Worm (Caenorhabditis elegans) whole organism, L2 larva: Measurements from ENCODE around the gene F13E9.11.

ENCODE experiments used
- C34F6.9 ChIP-seq: fragments of 150-350 bp; optimal IDR thresholded peaks from 2 replicates; lab custom pipeline; 2014; ENCODE audit warnings: missing biosample characterization, missing genetic modification characterization
- F13H6.1 ChIP-seq: sonication (generic microtip); optimal IDR thresholded peaks from 2 replicates; lab custom pipeline; 2016; ENCODE audit warnings: missing genetic modification characterization, missing compliant biosample characterization
- R02D3.7 ChIP-seq: fragments of 150-350 bp; optimal IDR thresholded peaks from 2 replicates; lab custom pipeline; 2014; ENCODE audit warnings: missing biosample characterization, missing genetic modification characterization
- Y55F3AM.14 ChIP-seq: fragments of 200-800 bp; sonication (Bioruptor generic); optimal IDR thresholded peaks from 2 replicates; lab custom pipeline; 2018; ENCODE audit warnings: mild to moderate bottlenecking, missing genetic modification characterization, missing compliant biosample characterization
- ZK546.5 ChIP-seq: sonication (generic microtip); optimal IDR thresholded peaks from 2 replicates; lab custom pipeline; 2017; ENCODE audit warnings: missing biosample characterization, missing genetic modification characterization
- alr-1 ChIP-seq: fragments of 150-350 bp; optimal IDR thresholded peaks from 2 replicates; lab custom pipeline; 2014; ENCODE audit warnings: missing biosample characterization, missing genetic modification characterization
- aly-2 ChIP-seq: fragments of 150-350 bp; optimal IDR thresholded peaks from 2 replicates; lab custom pipeline; 2014; ENCODE audit warnings: missing biosample characterization, missing genetic modification characterization
- ama-1 ChIP-seq: fragments of 150-350 bp; optimal IDR thresholded peaks from 2 replicates; lab custom pipeline; 2018; ENCODE audit warnings: inconsistent platforms
- ceh-16 ChIP-seq: fragments of 150-350 bp; optimal IDR thresholded peaks from 2 replicates; lab custom pipeline; 2014; ENCODE audit warnings: missing biosample characterization, missing genetic modification characterization
- crh-2 ChIP-seq: sonication (generic microtip); optimal IDR thresholded peaks from 2 replicates; lab custom pipeline; 2017; ENCODE audit warnings: missing biosample characterization, missing genetic modification characterization
- dmd-4 ChIP-seq: sonication (generic microtip); optimal IDR thresholded peaks from 2 replicates; lab custom pipeline; 2017; ENCODE audit warnings: missing biosample characterization, missing genetic modification characterization
- elt-1 ChIP-seq: fragments of 150-350 bp; optimal IDR thresholded peaks from 2 replicates; lab custom pipeline; 2014; ENCODE audit warnings: missing biosample characterization, missing genetic modification characterization
- elt-3 ChIP-seq: sonication (generic microtip); optimal IDR thresholded peaks from 2 replicates; lab custom pipeline; 2017; ENCODE audit warnings: missing biosample characterization, missing genetic modification characterization
- fos-1 ChIP-seq: fragments of 150-350 bp; optimal IDR thresholded peaks from 2 replicates; lab custom pipeline; 2014; ENCODE audit warnings: missing biosample characterization, missing genetic modification characterization
- gmeb-1 ChIP-seq: fragments of 150-350 bp; optimal IDR thresholded peaks from 2 replicates; lab custom pipeline; 2014; ENCODE audit warnings: missing biosample characterization, missing genetic modification characterization
- lin-11 ChIP-seq: fragments of 150-350 bp; sonication (generic microtip); optimal IDR thresholded peaks from 2 replicates; lab custom pipeline; 2014; ENCODE audit warnings: missing biosample characterization, missing genetic modification characterization, inconsistent platforms, mixed read lengths
- lin-13 ChIP-seq: fragments of 150-350 bp; optimal IDR thresholded peaks from 2 replicates; lab custom pipeline; 2014; ENCODE audit warnings: missing biosample characterization, missing genetic modification reagents, missing genetic modification characterization
- lin-39 ChIP-seq: fragments of 150-350 bp; optimal IDR thresholded peaks from 2 replicates; lab custom pipeline; 2014; ENCODE audit warnings: missing biosample characterization, missing genetic modification reagents, missing genetic modification characterization
- lsy-2 ChIP-seq, 2 experiments: fragments of 150-350 bp in 1 of 2; sonication (generic microtip) in 1 of 2; optimal IDR thresholded peaks; 2 replicates each; lab custom pipeline; 2014 to 2017; ENCODE audit warnings: missing biosample characterization in 2 of 2, missing genetic modification characterization in 2 of 2
- mab-5 ChIP-seq: fragments of 150-350 bp; optimal IDR thresholded peaks from 2 replicates; lab custom pipeline; 2014; ENCODE audit warnings: missing biosample characterization, missing genetic modification characterization
- mbf-1 ChIP-seq: sonication (generic microtip); optimal IDR thresholded peaks from 2 replicates; lab custom pipeline; 2017; ENCODE audit warnings: missing biosample characterization, missing genetic modification characterization
- mdl-1 ChIP-seq, 2 experiments: fragments of 150-350 bp in 1 of 2; sonication (generic microtip) in 1 of 2; optimal IDR thresholded peaks; 2 replicates each; lab custom pipeline; 2017; ENCODE audit warnings: missing biosample characterization in 2 of 2, missing genetic modification characterization in 2 of 2
- nhr-10 ChIP-seq: sonication (generic microtip); optimal IDR thresholded peaks from 2 replicates; lab custom pipeline; 2017; ENCODE audit warnings: missing biosample characterization, missing genetic modification characterization
- nhr-11 ChIP-seq: fragments of 150-350 bp; optimal IDR thresholded peaks from 2 replicates; lab custom pipeline; 2014; ENCODE audit warnings: missing biosample characterization, missing genetic modification characterization
- nhr-12 ChIP-seq: fragments of 150-350 bp; optimal IDR thresholded peaks from 2 replicates; lab custom pipeline; 2014; ENCODE audit warnings: missing biosample characterization, missing genetic modification characterization
- nhr-129 ChIP-seq: fragments of 150-350 bp; optimal IDR thresholded peaks from 2 replicates; lab custom pipeline; 2014; ENCODE audit warnings: missing biosample characterization, missing genetic modification characterization
- nhr-21 ChIP-seq: fragments of 150-350 bp; optimal IDR thresholded peaks from 2 replicates; lab custom pipeline; 2014; ENCODE audit warnings: missing biosample characterization, missing genetic modification characterization
- nhr-23 ChIP-seq: fragments of 150-350 bp; optimal IDR thresholded peaks from 2 replicates; lab custom pipeline; 2014; ENCODE audit warnings: missing biosample characterization, missing genetic modification reagents, missing genetic modification characterization
- nhr-237 ChIP-seq: fragments of 150-350 bp; optimal IDR thresholded peaks from 2 replicates; lab custom pipeline; 2014; ENCODE audit warnings: missing biosample characterization, missing genetic modification characterization
- nhr-25 ChIP-seq: fragments of 150-350 bp; sonication (generic microtip); optimal IDR thresholded peaks from 3 replicates; lab custom pipeline; 2014; ENCODE audit warnings: missing biosample characterization, missing genetic modification characterization
- nhr-6 ChIP-seq: fragments of 150-350 bp; optimal IDR thresholded peaks from 2 replicates; lab custom pipeline; 2014; ENCODE audit warnings: missing biosample characterization, missing genetic modification characterization
- nhr-77 ChIP-seq: fragments of 150-350 bp; optimal IDR thresholded peaks from 2 replicates; lab custom pipeline; 2014; ENCODE audit warnings: missing biosample characterization, missing genetic modification characterization
- sem-4 ChIP-seq: fragments of 150-350 bp; optimal IDR thresholded peaks from 2 replicates; lab custom pipeline; 2014; ENCODE audit warnings: missing biosample characterization, missing genetic modification reagents, missing genetic modification characterization
- skn-1 ChIP-seq: sonication (generic microtip); optimal IDR thresholded peaks from 2 replicates; lab custom pipeline; 2017; ENCODE audit warnings: missing biosample characterization, missing genetic modification characterization
- sma-3 ChIP-seq: sonication (generic microtip); optimal IDR thresholded peaks from 2 replicates; lab custom pipeline; 2016; ENCODE audit warnings: missing genetic modification reagents, missing genetic modification characterization, missing compliant biosample characterization
- sma-9 ChIP-seq, 2 experiments: fragments of 150-350 bp in 1 of 2; sonication (generic microtip) in 1 of 2; optimal IDR thresholded peaks; 2 replicates each; lab custom pipeline; 2014 to 2016; ENCODE audit warnings: missing genetic modification characterization in 2 of 2, mild to moderate bottlenecking in 1 of 2, missing biosample characterization in 1 of 2, missing compliant biosample characterization in 1 of 2, missing genetic modification reagents in 1 of 2, moderate library complexity in 1 of 2
- snpc-4 ChIP-seq: fragments of 150-350 bp; optimal IDR thresholded peaks from 2 replicates; lab custom pipeline; 2014; ENCODE audit warnings: missing biosample characterization, missing genetic modification characterization
- unc-39 ChIP-seq: fragments of 150-350 bp; optimal IDR thresholded peaks from 2 replicates; lab custom pipeline; 2014; ENCODE audit warnings: missing biosample characterization, missing genetic modification characterization
- unc-55 ChIP-seq: fragments of 150-350 bp; sonication (generic microtip); optimal IDR thresholded peaks from 3 replicates; lab custom pipeline; 2014; ENCODE audit warnings: missing biosample characterization, missing genetic modification reagents, missing genetic modification characterization
- unc-62 ChIP-seq: fragments of 150-350 bp; optimal IDR thresholded peaks from 2 replicates; lab custom pipeline; 2014; ENCODE audit warnings: missing biosample characterization, missing genetic modification reagents, missing genetic modification characterization
- zag-1 ChIP-seq: fragments of 150-350 bp; optimal IDR thresholded peaks from 2 replicates; lab custom pipeline; 2014; ENCODE audit warnings: missing biosample characterization, missing genetic modification characterization
- ztf-1 ChIP-seq: fragments of 200-800 bp; sonication (Bioruptor generic); conservative IDR thresholded peaks from 2 replicates; pipeline ENCODE4 v1.3.6; 2022; ENCODE audit warnings: missing genetic modification characterization, missing compliant biosample characterization
- ztf-11 ChIP-seq: sonication (generic microtip); optimal IDR thresholded peaks from 2 replicates; lab custom pipeline; 2017; ENCODE audit warnings: missing biosample characterization, missing genetic modification characterization
- ztf-4 ChIP-seq: fragments of 150-350 bp; optimal IDR thresholded peaks from 2 replicates; lab custom pipeline; 2014; ENCODE audit warnings: missing biosample characterization, missing genetic modification characterization

Gene F13E9.11

ce11 chrIV:10820837-10821671 is 47.9 kb downstream of the F13E9.11 start:
- TF ChIP-seq mbf-1 (tag; lab: Kevin White, UChicago): no peak
- TF ChIP-seq C34F6.9: no peak
- no peak for TF ChIP-seq nhr-10 (tag; lab: Kevin White, UChicago)
- no peak for TF ChIP-seq sem-4 (tag; lab: Kevin White, UChicago)
- no peak for TF ChIP-seq nhr-23
- TF ChIP-seq nhr-77 (tag; lab: Kevin White, UChicago): no peak
- no peak for TF ChIP-seq elt-3 (tag; lab: Kevin White, UChicago)
- TF ChIP-seq R02D3.7: no peak
- TF ChIP-seq lin-39 (tag; lab: Kevin White, UChicago): no peak
- TF ChIP-seq aly-2 (tag; lab: Kevin White, UChicago): no peak
- TF ChIP-seq gmeb-1 (tag; lab: Kevin White, UChicago): no peak
- no peak for TF ChIP-seq snpc-4
- no peak for TF ChIP-seq alr-1 (tag; lab: Kevin White, UChicago)
- no peak for TF ChIP-seq mab-5 (tag; lab: Kevin White, UChicago)
- TF ChIP-seq nhr-6 (tag; lab: Kevin White, UChicago): no peak

ce11 chrIV:10820114-10820513 is 48.8 kb downstream of the F13E9.11 start:
- peak; percentile 22 for TF ChIP-seq fos-1 (tag; lab: Kevin White, UChicago)
- TF ChIP-seq nhr-21 (tag; lab: Kevin White, UChicago): no peak

- TF ChIP-seq dmd-4 (tag; lab: Kevin White, UChicago) (no peak), nhr-129 (tag; lab: Kevin White, UChicago) (peak; percentile 42), ceh-16 (tag; lab: Kevin White, UChicago) (no peak), unc-55 (GFP tag; lab: Kevin White, UChicago) (peak; percentile 47), ztf-1 (GFP tag; lab: Robert Waterston, UW) (no peak), crh-2 (peak; percentile 14), C34F6.9 (peak; percentile 47), nhr-237 (tag; lab: Kevin White, UChicago) (no peak), zag-1 (tag; lab: Kevin White, UChicago) (peak; percentile 24), lin-11 (tag; lab: Kevin White, UChicago) (peak; percentile 16)
Measured at ce11 chrIV:10819049-10819448, 49.9 kb downstream of the F13E9.11 start.

ce11 chrIV:10817030-10817429 is 51.9 kb downstream of the F13E9.11 start:
- TF ChIP-seq F13H6.1 (tag; lab: Kevin White, UChicago) (no peak), gmeb-1 (tag; lab: Kevin White, UChicago) (no peak), lsy-2 (tag; optimal IDR thresholded peaks at IDR 0.05; lab: Kevin White, UChicago) (no peak), nhr-21 (tag; lab: Kevin White, UChicago) (peak; percentile 3), mbf-1 (tag; lab: Kevin White, UChicago) (no peak), C34F6.9 (peak; percentile 14), sma-9 (GFP tag; optimal IDR thresholded peaks at IDR 0.05; lab: Kevin White, UChicago) (no peak), sma-9 (tag; optimal IDR thresholded peaks at IDR 0.05; lab: Kevin White, UChicago) (no peak), nhr-10 (tag; lab: Kevin White, UChicago) (no peak), lin-39 (tag; lab: Kevin White, UChicago) (no peak), nhr-6 (tag; lab: Kevin White, UChicago) (no peak), lin-11 (tag; lab: Kevin White, UChicago) (no peak), nhr-11 (tag; lab: Kevin White, UChicago) (no peak), mdl-1 (tag; optimal IDR thresholded peaks at IDR 0.05; lab: Kevin White, UChicago) (peak in 1 of 2 experiments; percentile 12), ama-1 (lab: Kevin White, UChicago) (no peak), dmd-4 (tag; lab: Kevin White, UChicago) (no peak), nhr-77 (tag; lab: Kevin White, UChicago) (no peak), mab-5 (tag; lab: Kevin White, UChicago) (no peak), sma-3 (GFP tag; lab: Kevin White, UChicago) (no peak), ztf-4 (tag; lab: Kevin White, UChicago) (no peak), nhr-25 (no peak), ZK546.5 (tag; lab: Kevin White, UChicago) (no peak), alr-1 (tag; lab: Kevin White, UChicago) (no peak), skn-1 (tag; lab: Kevin White, UChicago) (no peak), crh-2 (no peak), zag-1 (tag; lab: Kevin White, UChicago) (no peak), unc-39 (tag; lab: Kevin White, UChicago) (no peak), nhr-23 (no peak), ztf-11 (tag; lab: Kevin White, UChicago) (no peak), elt-3 (tag; lab: Kevin White, UChicago) (no peak), fos-1 (tag; lab: Kevin White, UChicago) (peak; percentile 11), nhr-237 (tag; lab: Kevin White, UChicago) (no peak), lin-13 (GFP tag; lab: Kevin White, UChicago) (no peak), Y55F3AM.14 (GFP tag; lab: Kevin White, UChicago) (no peak), nhr-12 (tag; lab: Kevin White, UChicago) (no peak), unc-55 (GFP tag; lab: Kevin White, UChicago) (peak; percentile 10), ztf-1 (GFP tag; lab: Robert Waterston, UW) (no peak), nhr-129 (tag; lab: Kevin White, UChicago) (peak; percentile 32), unc-62 (GFP tag; lab: Kevin White, UChicago) (no peak), elt-1 (tag; lab: Kevin White, UChicago) (no peak)
